Worm (Caenorhabditis elegans): ENCODE measurements around the gene str-228.
"Not testable (repeated sequence)": the region's sequence is repeated elsewhere in the genome, so short reads cannot be mapped to it uniquely, and the experiment has no call there.

DNA sequence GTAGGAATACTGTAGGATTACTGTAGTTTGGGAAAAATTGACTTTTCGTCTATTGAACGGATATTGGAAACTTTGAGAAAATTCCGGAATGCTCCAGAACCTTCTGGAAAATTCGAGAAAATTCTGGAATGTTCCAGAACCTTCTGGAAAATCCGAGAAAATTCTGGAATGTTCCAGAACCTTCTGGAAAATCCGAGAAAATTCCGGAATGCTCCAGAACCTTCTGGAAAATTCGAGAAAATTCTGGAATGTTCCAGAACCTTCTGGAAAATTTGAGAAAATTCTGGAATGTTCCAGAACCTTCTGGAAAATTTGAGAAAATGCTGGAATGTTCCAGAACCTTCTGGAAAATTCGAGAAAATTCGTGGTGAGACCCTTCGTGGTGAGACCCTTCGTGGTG, 10.4 kb downstream of the str-228 start:
- TF ChIP-seq sptf-2, dpl-1, unc-130 (GFP tag; optimal IDR thresholded peaks at IDR 0.05): not testable (repeated sequence)

Measured in whole organism, young adult.